Fruit fly (Drosophila melanogaster) whole organism, embryonic: ENCODE measurements around the gene Sec23.

Source experiments
- ATbp ChIP-seq: fragments of 200-800 bp; sonication (Bioruptor generic); optimal IDR thresholded peaks from 2 replicates; lab custom pipeline; 2017; ENCODE audit warnings: missing biosample characterization, mild to moderate bottlenecking, missing genetic modification characterization, missing genetic modification reagents
- Abd-B ChIP-seq: fragments of 200-800 bp; sonication (Bioruptor generic); optimal IDR thresholded peaks from 2 replicates; lab custom pipeline; 2018; ENCODE audit warnings: missing biosample characterization, mild to moderate bottlenecking, missing genetic modification characterization, moderate library complexity
- Atf3 ChIP-seq: fragments of 200-800 bp; sonication (Bioruptor generic); optimal IDR thresholded peaks from 3 replicates; lab custom pipeline; 2016; ENCODE audit warnings: missing biosample characterization, missing genetic modification characterization
- Bdp1 ChIP-seq: fragments of 200-800 bp; sonication (Bioruptor generic); optimal IDR thresholded peaks from 3 replicates; lab custom pipeline; 2016; ENCODE audit warnings: missing biosample characterization, missing genetic modification characterization
- CG12236 ChIP-seq: fragments of 200-800 bp; sonication (Bioruptor generic); optimal IDR thresholded peaks from 2 replicates; lab custom pipeline; 2016; ENCODE audit warnings: missing biosample characterization, missing genetic modification characterization
- CG12659 ChIP-seq: fragments of 200-800 bp; sonication (Bioruptor generic); optimal IDR thresholded peaks from 3 replicates; lab custom pipeline; 2017; ENCODE audit warnings: mild to moderate bottlenecking, missing biosample characterization, missing genetic modification reagents, missing genetic modification characterization
- CG13894 ChIP-seq: fragments of 200-800 bp; sonication (Bioruptor generic); optimal IDR thresholded peaks from 3 replicates; lab custom pipeline; 2018; ENCODE audit warnings: missing biosample characterization, mild to moderate bottlenecking, missing genetic modification characterization, moderate library complexity
- CG14710 ChIP-seq: fragments of 200-800 bp; sonication (Bioruptor generic); optimal IDR thresholded peaks from 3 replicates; lab custom pipeline; 2019; ENCODE audit warnings: missing biosample characterization, mild to moderate bottlenecking, missing genetic modification characterization, moderate library complexity
- CG17328 ChIP-seq: fragments of 200-800 bp; sonication (Bioruptor generic); IDR thresholded peaks from 2 replicates; pipeline ENCODE4 v1.3.6; 2022; ENCODE audit warnings: missing biosample characterization, missing genetic modification characterization
- CG17568 ChIP-seq: fragments of 200-800 bp; sonication (Bioruptor generic); optimal IDR thresholded peaks from 2 replicates; lab custom pipeline; 2018; ENCODE audit warnings: missing biosample characterization, mild to moderate bottlenecking, missing genetic modification characterization, moderate library complexity
- CG1792 ChIP-seq: fragments of 200-800 bp; sonication (Bioruptor generic); optimal IDR thresholded peaks from 2 replicates; lab custom pipeline; 2016; ENCODE audit warnings: missing biosample characterization, missing genetic modification characterization
- CG18011 ChIP-seq: fragments of 200-800 bp; sonication (Bioruptor generic); optimal IDR thresholded peaks from 2 replicates; lab custom pipeline; 2017; ENCODE audit warnings: missing biosample characterization, missing genetic modification characterization, mild to moderate bottlenecking, moderate library complexity, missing genotype
- CG18262 ChIP-seq: fragments of 200-800 bp; optimal IDR thresholded peaks from 3 replicates; lab custom pipeline; 2019; ENCODE audit warnings: missing biosample characterization, mild to moderate bottlenecking, missing genetic modification characterization, moderate library complexity
- CG18599 ChIP-seq: fragments of 200-800 bp; sonication (Bioruptor generic); optimal IDR thresholded peaks from 3 replicates; lab custom pipeline; 2017; ENCODE audit warnings: missing biosample characterization, missing genetic modification characterization, mild to moderate bottlenecking, moderate library complexity, missing genetic modification reagents
- CG43689 ChIP-seq: fragments of 200-800 bp; sonication (Bioruptor generic); IDR thresholded peaks from 2 replicates; pipeline ENCODE4 v1.3.6; 2022; ENCODE audit warnings: missing biosample characterization, missing genetic modification characterization
- CG4707 ChIP-seq: fragments of 200-800 bp; sonication (Bioruptor generic); optimal IDR thresholded peaks from 2 replicates; lab custom pipeline; 2018; ENCODE audit warnings: missing biosample characterization, mild to moderate bottlenecking, missing genetic modification characterization, moderate library complexity
- CG7556 ChIP-seq: fragments of 200-800 bp; sonication (Bioruptor generic); optimal IDR thresholded peaks from 2 replicates; lab custom pipeline; 2017; ENCODE audit warnings: missing biosample characterization, mild to moderate bottlenecking, missing genetic modification characterization
- CG8944 ChIP-seq: fragments of 200-800 bp; sonication (Bioruptor generic); optimal IDR thresholded peaks from 3 replicates; lab custom pipeline; 2016; ENCODE audit warnings: missing biosample characterization, missing genetic modification characterization
- CG9609 ChIP-seq: fragments of 200-800 bp; sonication (Bioruptor generic); optimal IDR thresholded peaks from 3 replicates; lab custom pipeline; 2016; ENCODE audit warnings: missing biosample characterization, missing genetic modification characterization
- CTCF ChIP-seq: fragments of 200-800 bp; sonication (Bioruptor generic); optimal IDR thresholded peaks from 2 replicates; lab custom pipeline; 2017; ENCODE audit warnings: missing biosample characterization, mild to moderate bottlenecking, missing genetic modification characterization, moderate library complexity
- Dll ChIP-seq: fragments of 200-800 bp; sonication (Bioruptor generic); IDR thresholded peaks from 4 replicates; pipeline ENCODE4 v1.3.6; 2022; ENCODE audit warnings: missing biosample characterization, missing genetic modification characterization; ENCODE audit not compliant: partially characterized antibody
- E2f2 ChIP-seq: fragments of 200-800 bp; sonication (Bioruptor generic); IDR thresholded peaks from 2 replicates; pipeline ENCODE4 v1.3.6; 2022; ENCODE audit warnings: missing biosample characterization, missing genetic modification characterization
- Ets65A ChIP-seq: fragments of 200-800 bp; sonication (Bioruptor generic); peaks from one replicate; lab custom pipeline; 2016; ENCODE audit warnings: missing biosample characterization, missing genetic modification characterization
- Gsc ChIP-seq: fragments of 200-800 bp; sonication (Bioruptor generic); IDR thresholded peaks from 2 replicates; pipeline ENCODE4 v1.3.6; 2022; ENCODE audit warnings: missing biosample characterization, missing genetic modification characterization
- Hmr ChIP-seq: fragments of 200-800 bp; sonication (Bioruptor generic); optimal IDR thresholded peaks from 3 replicates; lab custom pipeline; 2017; ENCODE audit warnings: mild to moderate bottlenecking, missing biosample characterization, missing genetic modification reagents, missing genetic modification characterization
- Hr3 ChIP-seq: fragments of 200-800 bp; sonication (Bioruptor generic); optimal IDR thresholded peaks from 3 replicates; lab custom pipeline; 2016; ENCODE audit warnings: missing biosample characterization, missing genetic modification characterization
- MESR4 ChIP-seq: fragments of 200-800 bp; sonication (Bioruptor generic); optimal IDR thresholded peaks from 2 replicates; lab custom pipeline; 2018; ENCODE audit warnings: missing biosample characterization, mild to moderate bottlenecking, missing genetic modification characterization, moderate library complexity
- Oli ChIP-seq: fragments of 200-800 bp; sonication (Bioruptor generic); optimal IDR thresholded peaks from 2 replicates; lab custom pipeline; 2018; ENCODE audit warnings: missing biosample characterization, mild to moderate bottlenecking, missing genetic modification characterization, moderate library complexity
- Sry-β ChIP-seq: fragments of 200-800 bp; sonication (Bioruptor generic); optimal IDR thresholded peaks from 2 replicates; lab custom pipeline; 2018; ENCODE audit warnings: missing biosample characterization, mild to moderate bottlenecking, missing genetic modification characterization, moderate library complexity
- Stat92E ChIP-seq, 3 experiments: fragments of >200 bp in 2 of 3; fragments of 200-800 bp in 1 of 3; sonication (Bioruptor generic) in 1 of 3; optimal IDR thresholded peaks; 2 replicates each; lab custom pipeline; 2017 to 2019; ENCODE audit warnings: missing biosample characterization in 3 of 3, missing genetic modification characterization in 3 of 3, mild to moderate bottlenecking in 1 of 3, moderate library complexity in 1 of 3
- Usf ChIP-seq: fragments of 200-800 bp; sonication (Bioruptor generic); optimal IDR thresholded peaks from 2 replicates; lab custom pipeline; 2017; ENCODE audit warnings: missing genotype, missing biosample characterization, missing genetic modification characterization
- Vsx1 ChIP-seq: fragments of 200-800 bp; sonication (Bioruptor generic); optimal IDR thresholded peaks from 2 replicates; lab custom pipeline; 2017; ENCODE audit warnings: missing biosample characterization, mild to moderate bottlenecking, missing genetic modification characterization, missing genetic modification reagents
- Xrp1 ChIP-seq: fragments of 200-800 bp; sonication (Bioruptor generic); IDR thresholded peaks from 2 replicates; pipeline ENCODE4 v1.3.6; 2022; ENCODE audit warnings: missing biosample characterization, missing genetic modification characterization
- btn ChIP-seq: fragments of 200-800 bp; sonication (Bioruptor generic); optimal IDR thresholded peaks from 2 replicates; lab custom pipeline; 2016; ENCODE audit warnings: missing biosample characterization, missing genetic modification characterization
- fd64A ChIP-seq: fragments of 200-800 bp; sonication (Bioruptor generic); optimal IDR thresholded peaks from 3 replicates; lab custom pipeline; 2018; ENCODE audit warnings: missing biosample characterization, mild to moderate bottlenecking, missing genetic modification characterization
- ftz-f1 ChIP-seq: fragments of 200-800 bp; sonication (Bioruptor generic); optimal IDR thresholded peaks from 2 replicates; lab custom pipeline; 2016; ENCODE audit warnings: missing biosample characterization, missing genetic modification characterization
- ken ChIP-seq: fragments of 200-800 bp; sonication (Bioruptor generic); IDR thresholded peaks from 3 replicates; pipeline ENCODE4 v1.3.6; 2022; ENCODE audit warnings: missing biosample characterization, missing genetic modification characterization
- onecut ChIP-seq: fragments of 200-800 bp; sonication (Bioruptor generic); IDR thresholded peaks from 2 replicates; pipeline ENCODE4 v1.3.6; 2022; ENCODE audit warnings: missing biosample characterization, missing genetic modification characterization
- otp ChIP-seq: fragments of 200-800 bp; sonication (Bioruptor generic); IDR thresholded peaks from 3 replicates; pipeline ENCODE4, ENCODE4 v1.3.6; 2022; ENCODE audit warnings: missing biosample characterization, missing genetic modification characterization
- scrt ChIP-seq: fragments of 200-800 bp; sonication (Bioruptor generic); optimal IDR thresholded peaks from 2 replicates; lab custom pipeline; 2018; ENCODE audit warnings: missing biosample characterization, mild to moderate bottlenecking, missing genetic modification characterization, moderate library complexity
- sens ChIP-seq: fragments of 200-800 bp; sonication (Bioruptor generic); peaks from one replicate; lab custom pipeline; 2016; ENCODE audit warnings: missing biosample characterization, missing genetic modification characterization
- shn ChIP-seq: fragments of 200-800 bp; sonication (Bioruptor generic); optimal IDR thresholded peaks from 3 replicates; lab custom pipeline; 2016; ENCODE audit warnings: missing biosample characterization, missing genetic modification characterization
- slp2 ChIP-seq: fragments of 200-800 bp; sonication (Bioruptor generic); optimal IDR thresholded peaks from 2 replicates; lab custom pipeline; 2016; ENCODE audit warnings: missing biosample characterization, missing genetic modification characterization
- so ChIP-seq: fragments of 200-800 bp; sonication (Bioruptor generic); IDR thresholded peaks from 3 replicates; pipeline ENCODE4 v1.3.6; 2022; ENCODE audit warnings: missing biosample characterization, missing genetic modification characterization
- sob ChIP-seq: fragments of 200-800 bp; sonication (Bioruptor generic); IDR thresholded peaks from 2 replicates; pipeline ENCODE4 v1.3.6; 2022; ENCODE audit warnings: missing biosample characterization, missing genetic modification characterization
- sqz ChIP-seq: fragments of 200-800 bp; sonication (Bioruptor generic); optimal IDR thresholded peaks from 3 replicates; lab custom pipeline; 2018; ENCODE audit warnings: missing biosample characterization, mild to moderate bottlenecking, missing genetic modification characterization
- ssp ChIP-seq: fragments of 200-800 bp; sonication (Bioruptor generic); IDR thresholded peaks from 2 replicates; pipeline ENCODE4 v1.3.6; 2022; ENCODE audit warnings: missing biosample characterization, missing genetic modification characterization
- vnd ChIP-seq: fragments of 200-800 bp; sonication (Bioruptor generic); IDR thresholded peaks from 3 replicates; pipeline ENCODE4 v1.3.6; 2022; ENCODE audit warnings: missing biosample characterization, missing genetic modification characterization; ENCODE audit not compliant: partially characterized antibody
- vvl ChIP-seq: fragments of 200-800 bp; sonication (Bioruptor generic); IDR thresholded peaks from 2 replicates; pipeline ENCODE4 v1.3.6; 2022; ENCODE audit warnings: missing biosample characterization, missing genetic modification characterization
- zen2 ChIP-seq: fragments of 200-800 bp; sonication (Bioruptor generic); IDR thresholded peaks from 3 replicates; pipeline ENCODE4 v1.3.6; 2022; ENCODE audit warnings: missing biosample characterization, missing genetic modification characterization; ENCODE audit not compliant: partially characterized antibody

Sec23 gene

DNA sequence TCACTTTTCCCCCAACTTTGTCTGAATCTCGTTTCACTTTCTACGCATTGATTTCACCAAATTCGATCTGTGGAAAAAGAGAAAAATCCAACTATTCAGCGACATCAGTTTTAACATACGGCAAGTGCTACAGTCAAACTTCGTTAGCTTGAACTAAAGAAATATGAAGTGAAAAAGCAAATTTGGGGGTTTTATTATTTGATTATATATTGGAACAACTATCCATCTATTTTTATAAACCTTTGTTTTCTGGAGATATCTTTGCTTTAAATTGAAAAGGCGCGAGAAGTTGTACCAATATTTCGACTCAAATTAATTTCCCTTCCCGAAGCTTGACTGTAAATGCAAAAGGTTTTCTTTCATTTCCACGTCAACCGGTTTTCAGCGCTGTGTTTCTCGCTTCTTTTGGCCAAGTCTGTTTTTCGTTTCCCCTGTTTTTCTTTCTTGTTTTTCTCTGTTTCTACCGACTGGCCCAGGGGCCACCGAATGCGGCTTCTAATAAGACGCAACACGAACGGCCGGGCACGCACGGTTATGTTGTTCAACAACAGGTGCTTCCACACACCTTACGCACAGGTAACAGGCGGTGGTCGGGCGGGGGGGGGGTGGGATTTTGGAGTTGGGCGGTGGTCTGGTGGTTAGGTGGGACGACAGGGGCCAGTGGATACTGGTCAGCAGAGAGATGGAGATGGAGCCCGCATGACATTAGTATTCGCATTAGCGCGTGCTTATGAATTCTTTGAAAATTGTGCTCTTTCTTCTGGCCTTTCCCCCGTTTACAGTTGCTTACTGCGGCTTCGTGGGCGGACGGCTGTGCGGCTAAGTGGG is 34.3 kb downstream of the Sec23 start (continued):
- TF ChIP-seq fd64A (GFP tag; lab: Kevin White, UChicago), result no peak
- no peak for TF ChIP-seq MESR4
- TF ChIP-seq scrt (GFP tag; lab: Kevin White, UChicago), result peak; percentile 48
- peak; percentile 35; the same call in 1 of the 2 replicates for TF ChIP-seq onecut (GFP tag; lab: Robert Waterston, UW)
- TF ChIP-seq sob, result no peak
- peak; percentile 10 for TF ChIP-seq Usf
- TF ChIP-seq CG13894 (tag; lab: Kevin White, UChicago), result no peak
- TF ChIP-seq Oli, result peak; percentile 69
- no peak for TF ChIP-seq Bdp1 (GFP tag; lab: Kevin White, UChicago)
- no peak for TF ChIP-seq CG9609 (GFP tag; lab: Kevin White, UChicago)
- TF ChIP-seq CG1792 (GFP tag; lab: Kevin White, UChicago), result no peak
- no peak for TF ChIP-seq E2f2
- peak; percentile 81 for TF ChIP-seq ATbp (GFP tag; lab: Kevin White, UChicago)
- peak; percentile 40 for TF ChIP-seq CG4707 (GFP tag; lab: Kevin White, UChicago)
- peak; percentile 2 for TF ChIP-seq CG12236 (GFP tag; lab: Kevin White, UChicago)
- TF ChIP-seq Abd-B (GFP tag; lab: Kevin White, UChicago), result peak; percentile 34
- TF ChIP-seq CG18262, result peak; percentile 84
- peak; percentile 58 for TF ChIP-seq CG7556 (GFP tag; lab: Kevin White, UChicago)
- TF ChIP-seq Dll, result no peak
- TF ChIP-seq Hr3 (GFP tag; lab: Kevin White, UChicago), result peak; percentile 32
- peak in 1 of 3 experiments; percentile 46 for TF ChIP-seq Stat92E (GFP tag; optimal IDR thresholded peaks at IDR 0.05; lab: Kevin White, UChicago)
- TF ChIP-seq slp2 (GFP tag; lab: Kevin White, UChicago), result peak; percentile 31
- TF ChIP-seq ftz-f1 (GFP tag; lab: Kevin White, UChicago), result no peak
- TF ChIP-seq CG8944, result no peak
- TF ChIP-seq so (GFP tag; lab: Robert Waterston, UW), result no peak
- TF ChIP-seq, all 482 proteins: peak for 189

DNA sequence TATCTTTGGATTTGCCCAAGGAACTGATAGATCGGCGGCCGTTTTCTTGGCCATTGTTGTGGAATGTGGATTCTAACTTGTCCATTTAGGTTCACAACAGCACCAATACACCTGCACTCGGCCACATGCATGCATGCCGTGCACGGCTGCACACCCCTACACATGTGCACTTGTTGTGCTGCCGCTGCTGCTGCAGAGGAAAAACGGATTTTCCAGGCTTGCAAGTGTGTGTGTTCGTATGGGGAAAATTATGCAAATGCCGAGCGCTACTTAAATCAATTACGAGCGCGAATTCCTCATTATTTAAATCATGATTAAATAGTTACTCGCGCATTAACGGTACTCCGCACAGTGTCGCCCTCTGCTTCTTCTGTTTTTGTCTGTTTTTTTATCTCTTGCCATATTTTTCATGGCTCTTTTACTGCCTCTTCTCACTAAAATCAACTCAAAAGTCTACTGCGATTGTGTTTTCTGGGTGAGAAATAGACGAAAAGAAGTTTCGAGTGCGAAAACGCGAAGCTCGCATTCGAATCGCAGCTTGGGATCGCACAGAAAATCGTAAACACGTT is 35.8 kb downstream of the Sec23 start:
- TF ChIP-seq ken (GFP tag; lab: Robert Waterston, UW) (no peak), zen2 (GFP tag; lab: Robert Waterston, UW) (no peak), CG17568 (GFP tag; lab: Kevin White, UChicago) (no peak), Gsc (no peak), Sry-β (GFP tag; lab: Kevin White, UChicago) (no peak), CTCF (GFP tag; lab: Kevin White, UChicago) (peak; percentile 79), Atf3 (GFP tag; lab: Kevin White, UChicago) (no peak), Xrp1 (GFP tag; lab: Robert Waterston, UW) (no peak), vvl (peak; percentile 8; the same call in 1 of the 2 replicates), CG14710 (tag; lab: Kevin White, UChicago) (no peak), sqz (GFP tag; lab: Kevin White, UChicago) (no peak), CG12659 (GFP tag; lab: Kevin White, UChicago) (no peak), Hmr (GFP tag; lab: Kevin White, UChicago) (no peak), CG17328 (GFP tag; lab: Robert Waterston, UW) (no peak), CG18599 (GFP tag; lab: Kevin White, UChicago) (no peak), Ets65A (GFP tag; lab: Kevin White, UChicago) (peak; percentile 48), shn (no peak), btn (GFP tag; lab: Kevin White, UChicago) (no peak), sens (GFP tag; lab: Kevin White, UChicago) (peak; percentile 55), otp (GFP tag; lab: Robert Waterston, UW) (no peak), vnd (GFP tag; lab: Robert Waterston, UW) (no peak), CG43689 (GFP tag; lab: Robert Waterston, UW) (no peak), CG18011 (no peak), CG18262 (no peak), Vsx1 (no peak), ssp (GFP tag; lab: Robert Waterston, UW) (no peak)
